Worm (Caenorhabditis elegans): ENCODE results near the gene cap-2.
A peak's percentile ranks its signal among the peaks of the same experiment; 100 is the strongest.

cap-2 gene

DNA sequence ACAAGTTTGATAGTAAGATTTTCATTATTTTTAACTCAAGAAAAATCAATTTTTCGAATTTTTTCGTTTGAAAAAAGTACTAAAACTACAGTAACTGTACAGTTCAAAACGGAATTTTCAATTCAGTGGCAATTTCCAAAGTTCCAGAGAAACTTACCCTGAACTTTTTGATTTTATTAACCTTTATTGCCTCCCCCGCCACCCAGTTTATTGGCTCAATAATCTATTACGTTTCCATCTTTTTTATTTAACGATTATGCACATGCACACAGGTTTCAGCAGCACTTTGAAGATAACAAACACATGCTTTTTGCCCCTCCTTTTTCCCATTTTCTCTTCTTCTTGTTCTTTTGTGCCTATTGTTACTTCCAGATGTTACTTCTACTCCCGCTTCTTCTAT is 11.6 kb downstream of the cap-2 start, which contains the start of gene lurp-1:
Gene lurp-1, plus strand, starts transcription at position 301 of the 400 bp plus-strand sequence.
- TF ChIP-seq C17E4.6 (GFP tag; IDR thresholded peaks at IDR 0.05) (no peak), ceh-27 (GFP tag; optimal IDR thresholded peaks at IDR 0.05) (no peak), B0035.1 (tag; optimal IDR thresholded peaks at IDR 0.05) (no peak)

DNA sequence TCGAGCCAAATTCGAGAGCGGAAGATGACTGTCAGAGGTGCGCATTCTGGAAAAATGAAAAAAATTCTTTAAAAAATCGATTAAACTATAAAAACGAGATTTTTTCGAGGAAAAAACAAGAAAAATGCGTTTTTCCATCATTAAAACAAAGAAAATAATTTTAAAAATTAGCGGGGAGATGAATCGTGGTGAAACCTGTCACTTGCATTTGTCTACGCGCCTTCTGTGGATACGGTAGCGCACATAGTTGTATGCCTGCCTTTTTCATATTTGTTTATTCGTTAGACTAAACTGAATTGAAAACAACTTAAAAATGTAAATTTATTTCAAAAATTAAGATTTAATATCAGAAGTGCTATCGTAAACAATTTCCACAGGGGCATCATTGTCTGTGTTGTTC is 15.4 kb downstream of the cap-2 start, which contains the start of gene egg-3:
Gene egg-3, minus strand, starts transcription at position 46 of the 400 bp plus-strand sequence.
- peak; percentile 98 for TF ChIP-seq madf-6 (GFP tag; IDR thresholded peaks at IDR 0.05)
- TF ChIP-seq snpc-1.1 (tag; optimal IDR thresholded peaks at IDR 0.05; ENCODE audit: insufficient read depth), result peak; percentile 15
- TF ChIP-seq snpc-3.4 (tag; optimal IDR thresholded peaks at IDR 0.05), result peak; percentile 47
- peak; percentile 92 for TF ChIP-seq F33H1.4 (GFP tag; IDR thresholded peaks at IDR 0.05)
- peak; percentile 35 for TF ChIP-seq snpc-1.3 (tag; optimal IDR thresholded peaks at IDR 0.05; ENCODE audit: insufficient read depth)
- TF ChIP-seq him-1 (tag; optimal IDR thresholded peaks at IDR 0.05), result peak; percentile 43
- TF ChIP-seq ceh-27 (GFP tag; optimal IDR thresholded peaks at IDR 0.05), result no peak
- no peak for TF ChIP-seq F57A8.1 (GFP tag; optimal IDR thresholded peaks at IDR 0.05)
- TF ChIP-seq lin-54 (GFP tag; optimal IDR thresholded peaks at IDR 0.05), result peak; percentile 73
- peak; percentile 82; the same call in 1 of the 2 replicates for TF ChIP-seq D2030.7 (GFP tag; IDR thresholded peaks at IDR 0.05)
- TF ChIP-seq madf-10 (tag; optimal IDR thresholded peaks at IDR 0.05), result no peak
- TF ChIP-seq efl-1 (GFP tag; optimal IDR thresholded peaks at IDR 0.05), result peak; percentile 93
- TF ChIP-seq xnd-1 (tag; optimal IDR thresholded peaks at IDR 0.05), result peak; percentile 90
- TF ChIP-seq ceh-91 (GFP tag; IDR thresholded peaks at IDR 0.05), result peak; percentile 74
- no peak for TF ChIP-seq rcor-1 (GFP tag; IDR thresholded peaks at IDR 0.05)
- TF ChIP-seq tlf-1 (GFP tag; optimal IDR thresholded peaks at IDR 0.05), result no peak
- peak; percentile 83 for TF ChIP-seq dpl-1 (GFP tag; optimal IDR thresholded peaks at IDR 0.05)
- TF ChIP-seq hrde-1 (tag; optimal IDR thresholded peaks at IDR 0.05; ENCODE audit: borderline replicate concordance), result no peak
- TF ChIP-seq egrh-3 (GFP tag; IDR thresholded peaks at IDR 0.05), result no peak
- TF ChIP-seq F49E8.2 (tag; optimal IDR thresholded peaks at IDR 0.05; ENCODE audit: insufficient read depth), result peak; percentile 53
- peak; percentile 22 for TF ChIP-seq tbp1 (GFP tag; optimal IDR thresholded peaks at IDR 0.05)
- 0 out of 2 replicates have a peak, but pooled peaks have one; percentile 50 for TF ChIP-seq dox-1 (GFP tag; IDR thresholded peaks at IDR 0.05)
- peak in 1 of 3 experiments; percentile 52 for TF ChIP-seq lin-35 (GFP tag; optimal IDR thresholded peaks at IDR 0.05)
- peak; percentile 18; the same call in 1 of the 2 replicates for TF ChIP-seq hmg-1.2 (GFP tag; IDR thresholded peaks at IDR 0.05)
- TF ChIP-seq bed-1 (GFP tag; IDR thresholded peaks at IDR 0.05), result no peak
- peak; percentile 93 for TF ChIP-seq lsl-1 (GFP tag; optimal IDR thresholded peaks at IDR 0.05)
- TF ChIP-seq madf-8 (GFP tag; conservative IDR thresholded peaks at IDR 0.05), result peak; percentile 95

DNA sequence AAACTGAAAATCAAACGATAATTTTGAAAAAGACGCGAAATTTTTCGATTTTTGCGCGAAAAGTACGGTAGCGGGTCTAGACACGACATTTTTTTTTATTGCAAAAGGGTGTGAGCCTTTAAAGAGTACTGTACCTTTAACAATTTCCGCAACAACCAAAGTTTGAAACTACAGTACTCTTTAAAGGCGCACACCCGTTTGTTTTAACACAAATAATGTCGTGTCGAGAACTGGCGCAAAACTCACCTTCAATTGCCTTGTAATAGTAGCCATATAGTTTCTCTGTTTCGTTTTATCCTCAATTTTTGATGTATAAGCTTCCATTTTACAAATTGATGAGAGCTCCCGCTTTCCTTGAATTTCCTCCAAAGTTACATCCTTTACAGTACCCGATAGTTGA is 16.3 kb downstream of the cap-2 start:
- TF ChIP-seq lin-54 (GFP tag; optimal IDR thresholded peaks at IDR 0.05), result no peak
- TF ChIP-seq lsl-1 (GFP tag; optimal IDR thresholded peaks at IDR 0.05), result peak; percentile 41
- 0 out of 2 replicates have a peak, but pooled peaks have one; percentile 12 for TF ChIP-seq madf-6 (GFP tag; IDR thresholded peaks at IDR 0.05)

DNA sequence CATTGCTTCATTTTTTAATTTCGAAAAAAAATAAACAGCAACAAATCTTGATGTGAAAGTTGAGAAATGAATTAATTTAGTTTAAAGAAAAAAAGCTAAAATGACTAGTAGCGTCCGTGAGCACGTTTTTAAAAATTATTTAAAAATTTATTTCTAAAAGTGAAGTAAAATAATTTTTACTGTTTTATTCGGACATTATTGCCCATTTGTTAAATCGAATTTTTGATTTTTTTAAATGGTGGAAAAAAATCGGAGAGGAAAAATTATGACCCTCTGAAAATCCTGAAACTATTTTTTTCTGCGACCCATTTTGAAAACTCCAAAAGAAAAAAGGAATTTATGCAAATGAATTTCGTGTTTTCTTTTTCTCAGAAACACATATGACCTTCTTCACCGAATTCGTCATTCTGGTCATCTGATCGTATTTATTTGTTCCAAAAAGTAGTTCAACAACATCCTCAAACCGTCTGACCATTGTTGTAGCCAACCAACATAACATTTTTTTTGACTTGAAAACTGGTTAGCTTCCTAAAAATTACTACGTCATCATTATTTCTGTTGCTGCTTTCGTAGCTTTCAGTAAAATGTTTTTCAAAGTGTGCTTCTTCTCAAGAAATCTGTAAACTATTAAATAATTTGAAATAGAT is 17.0 kb downstream of the cap-2 start, which contains the start of gene F44F4.3:
Gene F44F4.3, minus strand, starts transcription at position 51 of the 647 bp plus-strand sequence.
- TF ChIP-seq aptf-3 (GFP tag; IDR thresholded peaks at IDR 0.05) (no peak), akir-1 (GFP tag; optimal IDR thresholded peaks at IDR 0.05) (no peak), ZK185.1 (tag; optimal IDR thresholded peaks at IDR 0.05; ENCODE audit: poor library complexity, severe bottlenecking) (no peak), ekl-4 (GFP tag; IDR thresholded peaks at IDR 0.05) (no peak), F49E8.2 (tag; optimal IDR thresholded peaks at IDR 0.05; ENCODE audit: insufficient read depth) (no peak), xnd-1 (tag; optimal IDR thresholded peaks at IDR 0.05) (no peak), bed-2 (GFP tag; IDR thresholded peaks at IDR 0.05) (no peak), F10E7.11 (tag; optimal IDR thresholded peaks at IDR 0.05) (no peak), Y67H2A.10 (GFP tag; conservative IDR thresholded peaks at IDR 0.05) (no peak), ets-4 (GFP tag; optimal IDR thresholded peaks at IDR 0.05) (no peak), pha-4 (tag; optimal IDR thresholded peaks at IDR 0.05) (no peak), F23B12.7 (tag; optimal IDR thresholded peaks at IDR 0.05; ENCODE audit: insufficient read depth) (no peak), die-1 (tag; optimal IDR thresholded peaks at IDR 0.05) (no peak), ztf-25 (GFP tag; IDR thresholded peaks at IDR 0.05) (no peak), hmg-1.2 (GFP tag; IDR thresholded peaks at IDR 0.05) (no peak)

Measured in whole organism, young adult.